Fruit fly (Drosophila melanogaster) S2 (cell line): ENCODE results near the gene CG18265.
A peak's percentile ranks its signal among the peaks of the same experiment; 100 is the strongest.

Experiments
- CG8478 ChIP-seq: fragments of >200 bp; optimal IDR thresholded peaks from 2 replicates; lab custom pipeline; 2018
- CTCF ChIP-seq, 2 experiments: fragments of >200 bp; optimal IDR thresholded peaks; 2 replicates each; lab custom pipeline; 2018

CG18265 gene

DNA sequence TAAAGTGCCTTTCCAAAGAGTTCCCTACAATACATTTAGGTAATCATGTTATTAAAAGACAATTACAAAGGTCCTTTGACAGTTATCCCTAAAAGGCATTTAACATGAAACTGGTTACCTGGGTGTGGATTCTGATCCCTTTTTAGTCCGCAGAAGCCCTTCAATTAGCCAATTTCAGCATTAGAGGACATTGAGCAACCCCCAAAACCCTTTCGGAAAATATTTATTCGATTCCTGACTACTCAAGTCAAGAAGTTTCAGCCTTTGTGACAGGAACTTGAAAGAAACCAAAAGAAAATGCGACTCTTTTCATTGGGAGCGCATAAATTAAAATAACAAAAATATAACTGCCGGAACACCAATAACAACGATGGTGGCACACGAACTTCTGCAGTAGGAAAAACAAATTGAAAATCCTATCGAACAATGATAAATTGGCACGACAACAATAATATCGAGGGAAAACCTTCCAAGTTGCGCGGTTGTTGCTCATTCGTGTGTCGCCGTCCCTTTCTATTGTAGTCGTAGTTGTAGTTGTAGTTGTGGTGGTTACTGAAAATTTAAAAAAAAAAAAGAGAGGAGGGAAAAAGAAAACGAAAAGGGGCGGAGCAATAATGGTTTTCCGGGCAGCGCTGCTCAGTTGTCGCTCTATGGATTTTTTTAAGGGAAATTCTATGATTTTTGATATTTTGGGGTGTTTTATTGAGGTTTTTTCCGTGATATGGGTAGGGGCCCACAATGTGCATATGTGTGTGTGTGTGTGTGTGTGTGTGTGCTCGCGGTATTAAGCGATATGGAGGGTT lies 6.6 kb downstream of the CG18265 start:
- TF ChIP-seq CTCF (optimal IDR thresholded peaks at IDR 0.05; lab: Kevin White, UChicago): no peak
- no peak for TF ChIP-seq CG8478 (lab: Kevin White, UChicago)

- TF ChIP-seq CG8478 (lab: Kevin White, UChicago) (no peak), CTCF (optimal IDR thresholded peaks at IDR 0.05; lab: Kevin White, UChicago) (no peak)
These were observed 8.7 kb downstream of the CG18265 start for dm6 chr3L:17447881-17448280.

DNA sequence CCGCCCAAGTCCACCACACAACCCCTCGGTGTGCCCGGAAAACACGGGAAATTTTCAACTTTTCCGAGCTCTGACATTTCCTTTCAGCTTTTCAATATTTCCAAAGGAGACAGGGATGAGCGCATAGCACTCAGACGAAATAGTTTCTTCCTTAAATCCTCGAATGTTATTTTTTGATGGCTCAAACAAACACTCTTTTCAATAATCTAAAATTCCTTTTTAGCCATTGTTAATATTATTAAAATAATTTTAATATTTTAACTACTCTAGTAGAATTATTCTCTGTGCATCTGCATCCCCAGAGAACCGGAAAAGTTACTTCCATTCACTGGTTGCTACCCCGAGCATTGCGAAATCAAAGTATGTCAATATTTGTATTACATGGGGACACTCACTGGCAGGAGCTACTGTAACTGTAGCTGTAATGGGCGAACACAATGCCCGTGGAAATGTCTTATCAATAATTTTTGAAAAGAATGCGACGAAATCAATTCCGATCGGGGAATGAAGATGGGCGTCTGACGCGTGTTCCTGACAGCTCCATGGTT lies 18.6 kb downstream of the CG18265 start:
- no peak for TF ChIP-seq CTCF (optimal IDR thresholded peaks at IDR 0.05; lab: Kevin White, UChicago)
- TF ChIP-seq CG8478 (lab: Kevin White, UChicago): no peak

dm6 chr3L:17458856-17459518 lies 19.8 kb downstream of the CG18265 start:
- TF ChIP-seq CG8478 (lab: Kevin White, UChicago) (no peak), CTCF (optimal IDR thresholded peaks at IDR 0.05; lab: Kevin White, UChicago) (no peak)

dm6 chr3L:17461369-17462012 lies 22.3 kb downstream of the CG18265 start:
- TF ChIP-seq CG8478 (lab: Kevin White, UChicago) (no peak), CTCF (optimal IDR thresholded peaks at IDR 0.05; lab: Kevin White, UChicago) (no peak)

DNA sequence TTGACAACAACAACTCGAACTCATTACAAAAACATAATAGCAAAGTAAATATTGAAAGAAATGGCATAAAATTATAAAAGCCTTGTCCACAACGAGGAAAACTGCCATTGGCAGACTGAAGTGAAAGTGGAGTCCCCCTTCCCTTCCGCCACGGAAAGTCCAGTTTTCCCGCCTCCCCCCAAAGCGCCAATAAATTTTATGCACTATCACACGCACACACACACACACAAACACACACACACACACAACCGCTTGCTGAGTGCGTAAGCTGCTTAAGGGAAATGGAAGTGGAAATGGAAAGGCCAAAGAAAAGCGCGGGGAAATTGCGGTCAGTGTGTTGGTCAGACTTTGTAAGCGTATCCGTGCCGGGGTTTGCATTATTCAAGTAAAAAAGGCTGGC lies 23.3 kb downstream of the CG18265 start:
- TF ChIP-seq CG8478 (lab: Kevin White, UChicago): no peak
- no peak for TF ChIP-seq CTCF (optimal IDR thresholded peaks at IDR 0.05; lab: Kevin White, UChicago)

- TF ChIP-seq CG8478 (lab: Kevin White, UChicago) (no peak), CTCF (optimal IDR thresholded peaks at IDR 0.05; lab: Kevin White, UChicago) (peak in 1 of 2 experiments; percentile 61)
These were observed 26.6 kb downstream of the CG18265 start, which contains the start of gene QIL1 for dm6 chr3L:17465804-17466203. Gene QIL1 (plus strand): TSS chr3L:17465945.

dm6 chr3L:17470110-17470509 lies 30.9 kb downstream of the CG18265 start, which contains the start of gene SecCl:
Gene SecCl (plus strand): TSS chr3L:17470127.
- TF ChIP-seq CG8478 (lab: Kevin White, UChicago) (no peak), CTCF (optimal IDR thresholded peaks at IDR 0.05; lab: Kevin White, UChicago) (peak; percentile 60 to 67)

dm6 chr3L:17473889-17474288 lies 34.7 kb downstream of the CG18265 start:
- TF ChIP-seq CG8478 (lab: Kevin White, UChicago) (no peak), CTCF (optimal IDR thresholded peaks at IDR 0.05; lab: Kevin White, UChicago) (no peak)

DNA sequence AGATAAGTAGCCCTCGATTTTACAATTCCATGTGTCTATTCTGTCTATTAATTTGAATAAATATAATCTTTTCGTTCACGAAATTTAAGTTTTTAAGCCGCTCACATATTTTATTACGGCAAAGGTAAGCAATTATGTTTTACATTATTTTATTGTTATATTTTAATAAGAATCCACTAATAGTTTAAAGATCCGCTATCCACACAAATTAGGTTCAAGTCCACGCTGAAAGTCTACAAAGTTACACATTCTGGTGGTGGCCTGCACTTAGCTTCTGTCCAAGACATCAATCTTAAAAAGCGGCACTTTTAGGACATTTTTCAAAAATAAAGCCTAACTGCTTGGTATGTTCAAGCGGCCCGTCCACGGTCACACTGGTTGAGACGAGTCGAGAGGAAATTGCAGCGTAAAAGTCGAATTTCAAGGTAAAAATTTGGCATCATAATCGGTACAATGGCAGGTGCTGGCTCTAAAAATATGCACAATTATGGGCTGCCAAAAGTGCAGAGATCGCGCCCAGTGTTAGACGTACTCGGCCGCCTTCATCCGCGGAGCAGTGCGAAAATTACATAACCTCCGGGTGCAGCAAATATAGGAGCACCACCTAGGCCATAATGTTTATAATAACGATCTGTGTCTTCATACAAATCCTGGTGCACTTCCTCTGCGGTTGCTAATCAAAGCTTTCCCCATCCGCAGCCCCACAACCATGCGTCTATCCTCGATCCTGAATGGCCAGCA lies 35.7 kb downstream of the CG18265 start, which contains the start of the genes UQCR-Q and CG46525:
UQCR-Q (plus strand) TSS at position 51 of the 741 bp plus-strand sequence.
CG46525 (plus strand) TSS at position 510 of the 741 bp plus-strand sequence.
- TF ChIP-seq CTCF (optimal IDR thresholded peaks at IDR 0.05; lab: Kevin White, UChicago) (peak; percentile 61 to 71), CG8478 (lab: Kevin White, UChicago) (no peak)

- TF ChIP-seq CG8478 (lab: Kevin White, UChicago): no peak
- TF ChIP-seq CTCF (optimal IDR thresholded peaks at IDR 0.05; lab: Kevin White, UChicago): peak in 1 of 2 experiments; percentile 18
These were observed 36.8 kb downstream of the CG18265 start, which contains the start of gene CG34250 for dm6 chr3L:17475979-17476393. Gene CG34250 (plus strand): TSS chr3L:17476222.

DNA sequence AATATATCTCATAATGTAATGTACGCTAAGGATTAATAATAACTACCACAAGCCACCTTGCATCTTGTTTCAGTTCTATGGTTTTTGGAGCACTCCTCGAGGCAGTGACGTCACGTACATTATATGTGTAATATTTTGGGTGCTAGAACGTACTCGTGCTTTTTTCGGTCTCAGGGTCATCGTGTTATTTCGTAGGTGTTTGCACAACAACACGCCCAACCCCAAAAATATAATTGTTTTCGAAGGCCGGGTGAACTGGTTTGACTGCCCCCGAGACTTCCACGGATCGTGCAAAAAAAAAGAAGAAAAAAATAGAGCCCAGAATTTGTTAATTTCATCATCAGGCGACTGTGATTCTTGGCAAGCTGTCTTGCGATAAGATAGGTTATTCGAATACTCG lies 37.3 kb downstream of the CG18265 start:
- TF ChIP-seq CTCF (optimal IDR thresholded peaks at IDR 0.05; lab: Kevin White, UChicago) (no peak), CG8478 (lab: Kevin White, UChicago) (no peak)

DNA sequence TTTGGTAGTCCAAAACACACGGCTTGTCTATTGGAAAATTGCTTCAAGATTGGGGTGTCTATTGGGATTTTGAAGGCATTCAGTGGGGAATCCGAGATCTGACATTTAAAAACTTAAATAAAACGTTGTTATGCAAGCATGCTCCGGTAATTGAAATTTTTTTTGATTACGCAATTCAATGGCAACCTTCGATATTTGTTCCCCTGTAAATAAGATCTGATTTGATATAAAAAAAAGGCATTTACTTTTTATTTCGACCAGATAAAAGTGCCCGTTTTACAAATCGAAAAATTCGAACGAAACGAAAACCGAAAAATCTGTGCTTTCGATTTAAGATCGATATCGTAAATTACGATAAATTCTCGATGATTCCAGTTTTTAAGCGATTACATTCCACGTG lies 39.6 kb downstream of the CG18265 start, which contains the start of the genes CG13733 and qjt:
CG13733 (minus strand) TSS at position 101 of the 400 bp plus-strand sequence.
qjt (plus strand) TSS at position 271 of the 400 bp plus-strand sequence.
- TF ChIP-seq CG8478 (lab: Kevin White, UChicago): no peak
- no peak for TF ChIP-seq CTCF (optimal IDR thresholded peaks at IDR 0.05; lab: Kevin White, UChicago)
